Worm (Caenorhabditis elegans) whole organism, early embryonic: ENCODE results near the gene C05C10.8.

Experiments
- F13C5.2 ChIP-seq: sonication (generic microtip); optimal IDR thresholded peaks from 2 replicates; lab custom pipeline; 2017; ENCODE audit warnings: mild to moderate bottlenecking, missing genetic modification characterization, inconsistent platforms, missing compliant biosample characterization
- ama-1 ChIP-seq: fragments of 150-350 bp; optimal IDR thresholded peaks from 2 replicates; lab custom pipeline; 2014
- ets-7 ChIP-seq: sonication (generic microtip); optimal IDR thresholded peaks from 2 replicates; lab custom pipeline; 2016; ENCODE audit warnings: missing genotype, missing genetic modification characterization, missing compliant biosample characterization
- hmg-4 ChIP-seq: fragments of 200-800 bp; sonication (Bioruptor generic); optimal IDR thresholded peaks from 2 replicates; lab custom pipeline; 2018; ENCODE audit warnings: mild to moderate bottlenecking, missing genetic modification characterization, missing compliant biosample characterization
- pes-1 ChIP-seq: fragments of 200-800 bp; sonication (Bioruptor generic); IDR thresholded peaks from 2 replicates; pipeline ENCODE4 v1.3.6; 2022; ENCODE audit warnings: missing genetic modification reagents, missing genetic modification characterization, missing compliant biosample characterization
- tra-4 ChIP-seq: sonication (generic microtip); optimal IDR thresholded peaks from 2 replicates; lab custom pipeline; 2017; ENCODE audit warnings: missing genetic modification characterization, missing compliant biosample characterization

DNA sequence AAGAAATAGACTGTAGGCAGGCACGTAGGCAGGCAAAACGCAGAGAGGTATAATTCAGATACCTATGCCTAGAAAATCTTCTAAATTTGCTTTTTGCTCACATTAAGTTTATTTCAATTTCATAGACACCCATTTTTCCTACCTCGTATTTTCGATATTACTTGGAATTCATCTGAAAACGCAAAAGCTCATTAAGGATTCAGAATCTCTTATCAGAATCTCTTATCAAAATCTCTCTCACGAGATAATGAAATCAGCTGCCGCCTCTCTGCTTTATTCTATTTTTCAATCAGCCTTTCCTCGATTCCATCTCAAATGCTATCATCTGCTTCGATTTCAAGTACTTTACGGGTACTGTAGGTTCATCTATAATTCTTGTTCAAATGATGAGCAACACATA, 34.0 kb upstream of the C05C10.8 start:
- TF ChIP-seq ama-1 (lab: Kevin White, UChicago) (no peak), F13C5.2 (tag; lab: Kevin White, UChicago) (no peak), tra-4 (tag; lab: Kevin White, UChicago) (no peak), pes-1 (GFP tag; lab: Robert Waterston, UW) (no peak), hmg-4 (GFP tag; lab: Kevin White, UChicago) (no peak), ets-7 (tag; lab: Kevin White, UChicago) (no peak)
